Fruit fly (Drosophila melanogaster) whole organism, wandering third instar larva: ENCODE results near the gene ush.

Experiments
- Abd-B ChIP-seq: fragments of >200 bp; optimal IDR thresholded peaks from 2 replicates; lab custom pipeline; 2017; ENCODE audit warnings: missing biosample characterization, missing genetic modification characterization
- CG32264 ChIP-seq: fragments of 200-800 bp; sonication (Bioruptor generic); optimal IDR thresholded peaks from 2 replicates; lab custom pipeline; 2016; ENCODE audit warnings: missing biosample characterization, missing genetic modification characterization
- CG9705 ChIP-seq: fragments of 200-800 bp; sonication (Bioruptor generic); optimal IDR thresholded peaks from 2 replicates; lab custom pipeline; 2018; ENCODE audit warnings: missing biosample characterization, mild to moderate bottlenecking, missing genetic modification characterization
- CrebA ChIP-seq: fragments of 200-800 bp; sonication (Bioruptor generic); optimal IDR thresholded peaks from 2 replicates; lab custom pipeline; 2016; ENCODE audit warnings: missing biosample characterization, mild to moderate bottlenecking, missing genetic modification characterization, borderline replicate concordance
- Dfd ChIP-seq: fragments of >200 bp; optimal IDR thresholded peaks from 2 replicates; lab custom pipeline; 2017; ENCODE audit warnings: missing biosample characterization, missing genetic modification characterization
- Dif ChIP-seq: fragments of 200-275, 200-300 bp; sonication (Bioruptor generic); optimal IDR thresholded peaks from 2 replicates; lab custom pipeline; 2018; ENCODE audit warnings: missing biosample characterization, missing genetic modification characterization; ENCODE audit not compliant: partially characterized antibody
- GATAd ChIP-seq: sonication (Bioruptor generic); optimal IDR thresholded peaks from 2 replicates; lab custom pipeline; 2016; ENCODE audit warnings: missing biosample characterization, missing genetic modification characterization
- HLH106 ChIP-seq: fragments of 200-800 bp; optimal IDR thresholded peaks from 3 replicates; lab custom pipeline; 2019; ENCODE audit warnings: missing biosample characterization, mild to moderate bottlenecking, missing genetic modification characterization, moderate library complexity
- Hnf4 ChIP-seq: fragments of 200-800 bp; sonication (Bioruptor generic); optimal IDR thresholded peaks from 2 replicates; lab custom pipeline; 2016; ENCODE audit warnings: missing biosample characterization, mild to moderate bottlenecking, missing genetic modification characterization
- Hr78 ChIP-seq: fragments of >200 bp; optimal IDR thresholded peaks from 2 replicates; lab custom pipeline; 2017; ENCODE audit warnings: missing biosample characterization, missing genetic modification characterization
- Hr83 ChIP-seq: fragments of 200-300 bp; sonication (Bioruptor generic); optimal IDR thresholded peaks from 2 replicates; lab custom pipeline; 2016; ENCODE audit warnings: missing biosample characterization, mild to moderate bottlenecking, missing genetic modification characterization, moderate library complexity; ENCODE audit not compliant: poor library complexity, severe bottlenecking
- Jra ChIP-seq: sonication (Bioruptor generic); optimal IDR thresholded peaks from 2 replicates; lab custom pipeline; 2016; ENCODE audit warnings: missing biosample characterization, missing genetic modification characterization
- Mio ChIP-seq: sonication (Bioruptor generic); optimal IDR thresholded peaks from 2 replicates; lab custom pipeline; 2016; ENCODE audit warnings: missing biosample characterization, missing genetic modification characterization
- Myc ChIP-seq: fragments of >200 bp; optimal IDR thresholded peaks from 2 replicates; lab custom pipeline; 2017
- N ChIP-seq: fragments of >200 bp; optimal IDR thresholded peaks from 2 replicates; lab custom pipeline; 2018; ENCODE audit warnings: missing biosample characterization, missing external identifiers, missing genetic modification characterization
- OdsH ChIP-seq: fragments of 200-800 bp; sonication (Bioruptor generic); optimal IDR thresholded peaks from 2 replicates; lab custom pipeline; 2016; ENCODE audit warnings: missing biosample characterization, mild to moderate bottlenecking, missing genetic modification characterization
- Rel ChIP-seq, 2 experiments: fragments of 200-800 bp; sonication (Bioruptor generic) in 1 of 2; optimal IDR thresholded peaks; 2 replicates in 1 of 2; 3 replicates in 1 of 2; lab custom pipeline; 2016 to 2019; ENCODE audit warnings: mild to moderate bottlenecking in 2 of 2, missing biosample characterization in 2 of 2, missing genetic modification characterization in 2 of 2, moderate library complexity in 1 of 2
- Sp1 ChIP-seq: fragments of 200-800 bp; sonication (Bioruptor generic); optimal IDR thresholded peaks from 3 replicates; lab custom pipeline; 2019; ENCODE audit warnings: missing biosample characterization, mild to moderate bottlenecking, missing genetic modification characterization, moderate library complexity
- Vsx2 ChIP-seq: fragments of 200-300, 225-300 bp; sonication (Bioruptor generic); optimal IDR thresholded peaks from 2 replicates; lab custom pipeline; 2018; ENCODE audit warnings: missing biosample characterization, missing genetic modification characterization; ENCODE audit not compliant: partially characterized antibody
- br ChIP-seq: fragments of 200-800 bp; sonication (Bioruptor generic); optimal IDR thresholded peaks from 2 replicates; lab custom pipeline; 2016; ENCODE audit warnings: missing biosample characterization, missing genetic modification characterization
- brk ChIP-seq: fragments of 200-800 bp; sonication (Bioruptor generic); optimal IDR thresholded peaks from 2 replicates; lab custom pipeline; 2016; ENCODE audit warnings: missing biosample characterization, mild to moderate bottlenecking, missing genetic modification characterization
- dl ChIP-seq, 2 experiments: fragments of 175-275, 200-275 bp in 1 of 2; fragments of 200-275 bp in 1 of 2; sonication (Bioruptor generic); optimal IDR thresholded peaks; lab custom pipeline; 2018; ENCODE audit warnings: mild to moderate bottlenecking in 2 of 2, missing biosample characterization in 2 of 2, missing genetic modification characterization in 2 of 2, moderate library complexity in 2 of 2; ENCODE audit not compliant: partially characterized antibody in 2 of 2, insufficient read depth in 1 of 2
- dmrt93B ChIP-seq: fragments of 200-800 bp; sonication (Bioruptor generic); optimal IDR thresholded peaks from 2 replicates; lab custom pipeline; 2018; ENCODE audit warnings: missing biosample characterization, mild to moderate bottlenecking, missing genetic modification characterization
- dsf ChIP-seq: sonication (Bioruptor generic); optimal IDR thresholded peaks from 2 replicates; lab custom pipeline; 2016; ENCODE audit warnings: missing biosample characterization, missing genetic modification characterization, borderline replicate concordance
- ey ChIP-seq: fragments of 200-800 bp; sonication (Bioruptor generic); optimal IDR thresholded peaks from 2 replicates; lab custom pipeline; 2016; ENCODE audit warnings: missing biosample characterization, missing genetic modification characterization
- foxo ChIP-seq, 2 experiments: fragments of 200-800 bp; sonication (Bioruptor generic); optimal IDR thresholded peaks; 2 replicates in 1 of 2; 3 replicates in 1 of 2; lab custom pipeline; 2016 to 2017; ENCODE audit warnings: missing biosample characterization in 2 of 2, missing genetic modification characterization in 2 of 2
- fru ChIP-seq: fragments of 200-800 bp; sonication (Bioruptor generic); optimal IDR thresholded peaks from 3 replicates; lab custom pipeline; 2016; ENCODE audit warnings: missing biosample characterization, mild to moderate bottlenecking, missing genetic modification characterization
- h ChIP-seq: fragments of 200-800 bp; sonication (Bioruptor generic); optimal IDR thresholded peaks from 3 replicates; lab custom pipeline; 2016; ENCODE audit warnings: missing biosample characterization, mild to moderate bottlenecking, missing genetic modification characterization
- jim ChIP-seq: fragments of 175-275, 200-325 bp; sonication (Bioruptor generic); optimal IDR thresholded peaks from 2 replicates; lab custom pipeline; 2016; ENCODE audit warnings: missing biosample characterization, mild to moderate bottlenecking, missing genetic modification characterization
- lola ChIP-seq: fragments of >200 bp; optimal IDR thresholded peaks from 2 replicates; lab custom pipeline; 2017; ENCODE audit warnings: missing biosample characterization, missing genetic modification characterization
- pan ChIP-seq: fragments of >200 bp; optimal IDR thresholded peaks from 2 replicates; lab custom pipeline; 2017
- psq ChIP-seq: fragments of 200-800 bp; sonication (Bioruptor generic); optimal IDR thresholded peaks from 3 replicates; lab custom pipeline; 2017; ENCODE audit warnings: missing biosample characterization, mild to moderate bottlenecking, missing genetic modification characterization, moderate library complexity
- rgr ChIP-seq: fragments of 200-800 bp; sonication (Bioruptor generic); optimal IDR thresholded peaks from 3 replicates; lab custom pipeline; 2016; ENCODE audit warnings: missing biosample characterization, mild to moderate bottlenecking, missing genetic modification characterization
- sage ChIP-seq: fragments of 200-800 bp; sonication (Bioruptor generic); optimal IDR thresholded peaks from 2 replicates; lab custom pipeline; 2016; ENCODE audit warnings: missing biosample characterization, mild to moderate bottlenecking, missing genetic modification characterization
- sv ChIP-seq: fragments of 200-800 bp; sonication (Bioruptor generic); optimal IDR thresholded peaks from 3 replicates; lab custom pipeline; 2016; ENCODE audit warnings: missing biosample characterization, missing genetic modification characterization
- tai ChIP-seq: sonication (Bioruptor generic); optimal IDR thresholded peaks from 2 replicates; lab custom pipeline; 2016; ENCODE audit warnings: missing biosample characterization, missing genetic modification characterization
- usp ChIP-seq: fragments of >200 bp; optimal IDR thresholded peaks from 2 replicates; lab custom pipeline; 2017; ENCODE audit warnings: missing biosample characterization, missing genetic modification characterization
- woc ChIP-seq: sonication (Bioruptor generic); optimal IDR thresholded peaks from 2 replicates; lab custom pipeline; 2016; ENCODE audit warnings: missing biosample characterization, mild to moderate bottlenecking, missing genetic modification characterization

Gene ush

DNA sequence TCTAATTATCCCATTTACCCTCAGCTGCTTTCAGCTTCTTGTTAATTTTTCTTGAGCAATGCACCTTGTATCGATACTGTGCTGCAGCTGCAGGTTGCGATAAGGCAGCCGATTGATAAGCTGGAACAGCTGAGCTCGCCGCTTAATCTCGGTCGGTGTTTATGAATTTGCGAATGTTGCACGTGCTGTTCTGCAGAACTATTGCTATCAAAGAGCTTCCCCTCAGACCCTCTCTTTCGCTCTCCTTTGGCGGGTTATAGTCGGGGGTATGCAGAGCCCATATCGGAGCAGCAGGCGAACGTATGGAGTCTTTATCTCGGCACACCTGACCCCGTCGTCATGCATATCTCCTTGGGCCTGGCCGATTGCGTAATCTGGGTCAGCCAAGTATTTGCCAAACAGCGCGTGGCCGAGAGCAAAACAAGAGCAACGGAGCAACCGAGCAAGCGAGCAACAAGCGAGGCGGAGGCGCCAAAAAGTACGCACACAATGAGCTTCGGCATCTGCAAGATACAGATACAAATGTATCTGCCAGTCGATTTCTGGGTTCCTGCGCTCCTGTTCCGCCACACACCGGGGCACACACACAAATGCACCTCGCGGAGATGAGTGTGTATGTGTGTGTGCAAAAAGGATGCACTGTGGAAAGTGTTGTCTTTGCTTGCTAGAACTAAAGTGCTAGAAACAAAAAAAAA, 38.3 kb downstream of the ush start:
- TF ChIP-seq dsf (GFP tag; lab: Kevin White, UChicago) (no peak), Rel (GFP tag; optimal IDR thresholded peaks at IDR 0.05; lab: Kevin White, UChicago) (no peak), Rel (tag; optimal IDR thresholded peaks at IDR 0.05; lab: Kevin White, UChicago) (no peak), Sp1 (no peak), OdsH (GFP tag; lab: Kevin White, UChicago) (no peak), fru (GFP tag; lab: Kevin White, UChicago) (no peak)

DNA sequence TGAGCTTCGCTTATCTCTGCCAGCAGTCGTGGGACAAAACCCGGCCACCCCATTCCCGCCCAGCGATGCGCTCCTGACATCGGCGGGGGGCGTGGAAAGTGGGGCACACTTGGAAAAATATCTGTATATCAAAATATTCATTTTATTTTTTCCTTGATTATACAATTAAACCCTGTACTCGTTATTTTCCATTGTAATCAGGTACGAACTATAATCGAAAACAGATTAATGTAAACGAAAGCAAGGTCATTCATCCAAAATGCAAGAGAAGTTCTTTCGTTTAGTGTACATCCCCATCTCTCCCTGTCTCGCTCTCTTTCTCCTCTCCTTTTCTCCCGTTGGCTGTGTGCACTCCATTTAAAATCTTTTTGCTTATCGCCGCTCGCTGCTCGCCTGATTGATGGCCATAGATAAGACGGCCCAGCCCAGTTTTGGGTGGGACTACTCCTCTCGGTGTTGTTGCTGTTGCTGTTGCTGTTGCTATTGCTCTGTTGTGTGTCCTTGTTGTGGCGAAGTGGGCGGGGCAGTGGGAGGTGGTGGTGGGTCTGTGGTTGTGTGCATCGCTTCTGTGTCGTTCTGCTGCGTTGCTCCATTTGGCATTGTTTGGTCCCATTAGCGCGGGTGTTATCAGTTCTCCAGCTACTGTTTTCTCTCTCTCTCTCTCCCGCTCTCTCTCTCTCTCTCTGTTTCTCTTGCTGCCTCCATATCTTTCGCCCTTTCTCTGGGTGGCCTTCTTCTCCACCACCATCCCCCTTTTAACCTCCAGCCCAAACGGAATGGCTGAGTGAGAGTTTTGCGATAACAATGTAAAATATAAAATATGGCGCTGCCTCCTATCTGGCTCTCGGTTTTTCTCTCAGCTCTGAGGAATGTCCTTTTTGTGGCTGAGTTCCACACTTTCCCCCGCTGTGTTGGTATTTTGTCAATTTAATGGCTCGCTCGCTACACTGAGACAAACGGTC, 40.3 kb downstream of the ush start:
- TF ChIP-seq ey (GFP tag; lab: Kevin White, UChicago) (peak; percentile 49), lola (GFP tag; lab: Kevin White, UChicago) (no peak), Rel (GFP tag; optimal IDR thresholded peaks at IDR 0.05; lab: Kevin White, UChicago) (no peak), Rel (tag; optimal IDR thresholded peaks at IDR 0.05; lab: Kevin White, UChicago) (peak; percentile 64), pan (lab: Kevin White, UChicago) (no peak), HLH106 (tag; lab: Kevin White, UChicago) (peak; percentile 55), Vsx2 (no peak), br (GFP tag; lab: Kevin White, UChicago) (peak; percentile 71), brk (GFP tag; lab: Kevin White, UChicago) (no peak), Myc (no peak), sv (peak; percentile 45), dmrt93B (GFP tag; lab: Kevin White, UChicago) (peak; percentile 33), psq (GFP tag; lab: Kevin White, UChicago) (peak; percentile 52), tai (no peak), Hr83 (GFP tag; lab: Kevin White, UChicago) (no peak), foxo (GFP tag; optimal IDR thresholded peaks at IDR 0.05; lab: Kevin White, UChicago) (peak in 1 of 2 experiments; percentile 59), Mio (no peak), dsf (GFP tag; lab: Kevin White, UChicago) (no peak), h (GFP tag; lab: Kevin White, UChicago) (peak; percentile 61), Hr78 (GFP tag; lab: Kevin White, UChicago) (no peak), woc (peak; percentile 23), CG32264 (GFP tag; lab: Kevin White, UChicago) (no peak), N (GFP tag; lab: Kevin White, UChicago) (no peak), sage (GFP tag; lab: Kevin White, UChicago) (no peak), usp (no peak), GATAd (GFP tag; lab: Kevin White, UChicago) (no peak), Dfd (peak; percentile 70), Jra (GFP tag; lab: Kevin White, UChicago) (no peak), Abd-B (GFP tag; lab: Kevin White, UChicago) (no peak), Sp1 (peak; percentile 57), rgr (GFP tag; lab: Kevin White, UChicago) (peak; percentile 58), Dif (GFP tag; lab: Kevin White, UChicago) (peak; percentile 42), Hnf4 (peak; percentile 32), OdsH (GFP tag; lab: Kevin White, UChicago) (peak; percentile 56), CrebA (GFP tag; lab: Kevin White, UChicago) (no peak), fru (GFP tag; lab: Kevin White, UChicago) (peak; percentile 62), jim (GFP tag; lab: Kevin White, UChicago) (no peak), dl (GFP tag; optimal IDR thresholded peaks at IDR 0.05; lab: Kevin White, UChicago; ENCODE audit: insufficient read depth in 1 of 2, partially characterized antibody in 2 of 2) (peak in 1 of 2 experiments; percentile 46), CG9705 (no peak)
